Worm (Caenorhabditis elegans) whole organism, L4 larva: ENCODE results near the gene adh-1.

Source experiments
- D1046.2 ChIP-seq: fragments of 200-800 bp; sonication (Bioruptor generic); IDR thresholded peaks from 2 replicates; pipeline ENCODE4 v1.3.6; 2022; ENCODE audit warnings: missing genetic modification characterization, missing compliant biosample characterization
- F10B5.3 ChIP-seq: sonication (generic microtip); optimal IDR thresholded peaks from 2 replicates; lab custom pipeline; 2016; ENCODE audit warnings: mild to moderate bottlenecking, missing genetic modification characterization, missing compliant biosample characterization
- Y105C5A.15 ChIP-seq: fragments of 200-800 bp; sonication (Bioruptor generic); IDR thresholded peaks from 2 replicates; pipeline ENCODE4 v1.3.6; 2022; ENCODE audit warnings: missing genetic modification characterization, missing compliant biosample characterization
- Y48G9A.11 ChIP-seq: fragments of 200-800 bp; sonication (Bioruptor generic); IDR thresholded peaks from 2 replicates; pipeline ENCODE4 v1.3.6; 2022; ENCODE audit warnings: missing genetic modification reagents, missing genetic modification characterization, missing compliant biosample characterization
- Y75B8A.6 ChIP-seq: fragments of 200-800 bp; sonication (Bioruptor generic); IDR thresholded peaks from 2 replicates; pipeline ENCODE4 v1.3.6; 2022; ENCODE audit warnings: missing genetic modification reagents, missing genetic modification characterization, missing compliant biosample characterization
- aha-1 ChIP-seq: fragments of 150-350 bp; peaks from one replicate; lab custom pipeline; 2014; ENCODE audit warnings: missing biosample characterization, missing genetic modification characterization
- aly-2 ChIP-seq: sonication (generic microtip); optimal IDR thresholded peaks from 2 replicates; lab custom pipeline; 2018; ENCODE audit warnings: missing biosample characterization, missing genetic modification characterization
- ama-1 ChIP-seq: fragments of 150-350 bp; optimal IDR thresholded peaks from 2 replicates; lab custom pipeline; 2014; ENCODE audit warnings: inconsistent platforms, mixed read lengths
- ceh-20 ChIP-seq: fragments of 200-800 bp; sonication (Bioruptor generic); IDR thresholded peaks from 2 replicates; pipeline ENCODE4 v1.3.6; 2022; ENCODE audit warnings: missing genetic modification reagents, missing genetic modification characterization, missing compliant biosample characterization
- ceh-28 ChIP-seq: fragments of 150-350 bp; optimal IDR thresholded peaks from 2 replicates; lab custom pipeline; 2014; ENCODE audit warnings: missing biosample characterization, missing genetic modification reagents, missing genetic modification characterization
- ceh-82 ChIP-seq: sonication (generic microtip); optimal IDR thresholded peaks from 2 replicates; lab custom pipeline; 2017; ENCODE audit warnings: missing biosample characterization, missing genetic modification characterization
- ces-1 ChIP-seq: fragments of 150-350 bp; sonication (generic microtip); optimal IDR thresholded peaks from 4 replicates; lab custom pipeline; 2014; ENCODE audit warnings: missing biosample characterization, missing genetic modification reagents, missing genetic modification characterization
- cey-2 ChIP-seq: sonication (generic microtip); optimal IDR thresholded peaks from 3 replicates; lab custom pipeline; 2017; ENCODE audit warnings: missing genetic modification characterization, mild to moderate bottlenecking, missing compliant biosample characterization, antibody characterized with exemption, borderline replicate concordance; ENCODE audit not compliant: insufficient read depth
- daf-12 ChIP-seq: fragments of 150-350 bp; optimal IDR thresholded peaks from 2 replicates; lab custom pipeline; 2014; ENCODE audit warnings: missing biosample characterization, missing genetic modification reagents, missing genetic modification characterization
- daf-16 ChIP-seq, 3 experiments: sonication (generic microtip); optimal IDR thresholded peaks; 2 replicates each; lab custom pipeline; 2016 to 2017; ENCODE audit warnings: missing genetic modification characterization in 3 of 3, missing genetic modification reagents in 3 of 3, mild to moderate bottlenecking in 2 of 3, missing compliant biosample characterization in 2 of 3, missing biosample characterization in 1 of 3, moderate library complexity in 1 of 3
- daf-19 ChIP-seq: fragments of 200-800 bp; sonication (Bioruptor generic); conservative IDR thresholded peaks from 2 replicates; pipeline ENCODE4 v1.3.6; 2022; ENCODE audit warnings: missing genetic modification characterization, missing compliant biosample characterization
- dmd-6 ChIP-seq: fragments of 200-800 bp; sonication (Bioruptor generic); IDR thresholded peaks from 2 replicates; pipeline ENCODE4 v1.3.6; 2022; ENCODE audit warnings: missing genetic modification reagents, missing genetic modification characterization, missing compliant biosample characterization
- dmd-8 ChIP-seq: fragments of 200-800 bp; sonication (Bioruptor generic); IDR thresholded peaks from 2 replicates; pipeline ENCODE4 v1.3.6; 2022; ENCODE audit warnings: missing genetic modification characterization, missing compliant biosample characterization
- duxl-1 ChIP-seq: sonication (generic microtip); optimal IDR thresholded peaks from 2 replicates; lab custom pipeline; 2016; ENCODE audit warnings: mild to moderate bottlenecking, missing genetic modification characterization, moderate library complexity, missing compliant biosample characterization; ENCODE audit not compliant: poor library complexity
- dve-1 ChIP-seq: sonication (generic microtip); optimal IDR thresholded peaks from 2 replicates; lab custom pipeline; 2017; ENCODE audit warnings: antibody characterized with exemption, mild to moderate bottlenecking, missing genetic modification characterization, missing compliant biosample characterization; ENCODE audit not compliant: insufficient read depth
- fkh-10 ChIP-seq: fragments of 150-350 bp; optimal IDR thresholded peaks from 2 replicates; lab custom pipeline; 2014; ENCODE audit warnings: missing biosample characterization, missing genetic modification reagents, missing genetic modification characterization
- gei-8 ChIP-seq: fragments of 200-800 bp; sonication (Bioruptor generic); optimal IDR thresholded peaks from 2 replicates; lab custom pipeline; 2018; ENCODE audit warnings: mild to moderate bottlenecking, missing genetic modification characterization, missing compliant biosample characterization
- hlh-30 ChIP-seq: sonication (generic microtip); optimal IDR thresholded peaks from 2 replicates; lab custom pipeline; 2017; ENCODE audit warnings: antibody characterized with exemption, mild to moderate bottlenecking, missing genetic modification characterization, missing compliant biosample characterization; ENCODE audit not compliant: insufficient read depth
- jun-1 ChIP-seq: fragments of 150-350 bp; optimal IDR thresholded peaks from 2 replicates; lab custom pipeline; 2014; ENCODE audit warnings: missing biosample characterization, missing genetic modification reagents, missing genetic modification characterization
- lin-39 ChIP-seq: fragments of 150-350 bp; optimal IDR thresholded peaks from 2 replicates; lab custom pipeline; 2014; ENCODE audit warnings: missing biosample characterization, missing genetic modification reagents, missing genetic modification characterization
- madf-5 ChIP-seq, 2 experiments: fragments of 200-800 bp; sonication (Bioruptor generic); IDR thresholded peaks; 2 replicates each; pipeline ENCODE4 v1.3.6; 2022; ENCODE audit warnings: missing compliant biosample characterization in 2 of 2, missing genetic modification characterization in 2 of 2
- mdl-1 ChIP-seq, 2 experiments: fragments of 150-350 bp in 1 of 2; sonication (generic microtip) in 1 of 2; optimal IDR thresholded peaks; 2 replicates each; lab custom pipeline; 2014 to 2017; ENCODE audit warnings: missing biosample characterization in 2 of 2, missing genetic modification characterization in 2 of 2
- mep-1 ChIP-seq: fragments of 150-350 bp; sonication (generic microtip); optimal IDR thresholded peaks from 3 replicates; lab custom pipeline; 2014; ENCODE audit warnings: missing biosample characterization, missing genetic modification characterization
- mes-2 ChIP-seq: sonication (generic microtip); optimal IDR thresholded peaks from 2 replicates; lab custom pipeline; 2016; ENCODE audit warnings: missing genotype, mild to moderate bottlenecking, missing genetic modification characterization, missing compliant biosample characterization; ENCODE audit not compliant: poor library complexity, severe bottlenecking
- mxl-2 ChIP-seq: fragments of 200-800 bp; sonication (Bioruptor generic); conservative IDR thresholded peaks from 2 replicates; pipeline ENCODE4 v1.3.6; 2022; ENCODE audit warnings: missing genetic modification reagents, missing genetic modification characterization, missing compliant biosample characterization
- nhr-11 ChIP-seq: fragments of 150-350 bp; optimal IDR thresholded peaks from 2 replicates; lab custom pipeline; 2014; ENCODE audit warnings: missing biosample characterization, missing genetic modification characterization
- nhr-111 ChIP-seq: fragments of 200-800 bp; sonication (Bioruptor generic); optimal IDR thresholded peaks from 2 replicates; lab custom pipeline; 2018; ENCODE audit warnings: mild to moderate bottlenecking, missing genetic modification characterization, missing compliant biosample characterization
- nhr-28 ChIP-seq: fragments of 150-350 bp; optimal IDR thresholded peaks from 2 replicates; lab custom pipeline; 2014; ENCODE audit warnings: missing biosample characterization, missing genetic modification characterization
- nhr-41 ChIP-seq: fragments of 200-800 bp; sonication (Bioruptor generic); IDR thresholded peaks from 2 replicates; pipeline ENCODE4 v1.3.6; 2022; ENCODE audit warnings: missing genetic modification reagents, missing genetic modification characterization, missing compliant biosample characterization
- nhr-76 ChIP-seq: fragments of 150-350 bp; optimal IDR thresholded peaks from 2 replicates; lab custom pipeline; 2014; ENCODE audit warnings: missing biosample characterization, missing genetic modification characterization
- nhr-77 ChIP-seq: fragments of 150-350 bp; optimal IDR thresholded peaks from 2 replicates; lab custom pipeline; 2014; ENCODE audit warnings: missing biosample characterization, missing genetic modification characterization
- php-3 ChIP-seq: fragments of 200-800 bp; sonication (Bioruptor generic); IDR thresholded peaks from 2 replicates; pipeline ENCODE4 v1.3.6; 2022; ENCODE audit warnings: missing genetic modification reagents, missing genetic modification characterization, missing compliant biosample characterization
- pqm-1 ChIP-seq: sonication (generic microtip); optimal IDR thresholded peaks from 2 replicates; lab custom pipeline; 2017; ENCODE audit warnings: missing biosample characterization, missing genetic modification characterization
- rbr-2 ChIP-seq: sonication (generic microtip); optimal IDR thresholded peaks from 2 replicates; lab custom pipeline; 2016; ENCODE audit warnings: missing genotype, missing genetic modification characterization, missing compliant biosample characterization
- sdz-12 ChIP-seq: fragments of 200-800 bp; sonication (Bioruptor generic); optimal IDR thresholded peaks from 2 replicates; lab custom pipeline; 2018; ENCODE audit warnings: mild to moderate bottlenecking, missing genetic modification characterization, missing compliant biosample characterization
- skn-1 ChIP-seq: fragments of 150-350 bp; optimal IDR thresholded peaks from 2 replicates; lab custom pipeline; 2014; ENCODE audit warnings: missing biosample characterization, missing genetic modification characterization
- spr-3 ChIP-seq: fragments of 200-800 bp; sonication (Bioruptor generic); optimal IDR thresholded peaks from 2 replicates; lab custom pipeline; 2018; ENCODE audit warnings: mild to moderate bottlenecking, missing genetic modification characterization, missing compliant biosample characterization
- tag-97 ChIP-seq: fragments of 200-800 bp; sonication (Bioruptor generic); IDR thresholded peaks from 2 replicates; pipeline ENCODE4 v1.3.6; 2022; ENCODE audit warnings: missing genetic modification characterization, missing compliant biosample characterization
- tra-1 ChIP-seq: fragments of 200-800 bp; sonication (Bioruptor generic); IDR thresholded peaks from 2 replicates; pipeline ENCODE4 v1.3.6; 2022; ENCODE audit warnings: missing genetic modification reagents, missing genetic modification characterization, missing compliant biosample characterization
- unc-62 ChIP-seq, 3 experiments: fragments of 150-350 bp in 1 of 3; sonication (generic microtip); optimal IDR thresholded peaks in 2 of 3; peaks in 1 of 3; 1 replicate in 1 of 3; 2 replicates in 2 of 3; lab custom pipeline; 2014 to 2017; ENCODE audit warnings: missing biosample characterization in 3 of 3, missing genetic modification characterization in 3 of 3, missing genetic modification reagents in 3 of 3, missing genotype in 1 of 3
- ztf-7 ChIP-seq: fragments of 150-350 bp; optimal IDR thresholded peaks from 2 replicates; lab custom pipeline; 2014; ENCODE audit warnings: missing biosample characterization, missing genetic modification characterization

Gene adh-1

DNA sequence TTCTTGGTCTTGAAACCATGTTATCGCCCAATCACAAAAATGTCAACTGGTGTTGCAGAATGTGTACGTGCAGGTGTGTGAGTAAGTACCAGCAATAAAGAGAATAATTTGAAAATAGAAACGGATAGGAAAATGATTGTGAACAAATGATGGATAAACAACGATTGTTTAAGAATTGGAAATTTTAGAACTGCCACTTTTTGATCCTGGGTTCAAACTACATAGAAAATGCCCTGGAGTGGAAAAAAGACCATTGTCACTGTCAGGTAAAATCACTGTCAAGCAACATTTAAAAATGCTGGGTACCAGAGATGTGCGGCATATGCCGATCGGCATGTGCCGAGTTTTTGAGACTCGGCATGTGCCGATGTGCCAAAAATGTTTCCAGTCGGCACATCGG, 4.8 kb upstream of the adh-1 start:
- no peak for TF ChIP-seq F10B5.3
- peak; percentile 33 for TF ChIP-seq nhr-28 (tag; lab: Kevin White, UChicago)
- peak in 1 of 2 experiments; percentile 7 for TF ChIP-seq mdl-1 (tag; optimal IDR thresholded peaks at IDR 0.05; lab: Kevin White, UChicago)
- peak in 1 of 2 experiments; percentile 92 for TF ChIP-seq unc-62 (GFP tag; optimal IDR thresholded peaks at IDR 0.05 in 1 of 2; lab: Kevin White, UChicago)
- no peak for TF ChIP-seq unc-62 (tag; optimal IDR thresholded peaks at IDR 0.05; lab: Kevin White, UChicago)
- TF ChIP-seq, all 104 proteins: peak for 3

DNA sequence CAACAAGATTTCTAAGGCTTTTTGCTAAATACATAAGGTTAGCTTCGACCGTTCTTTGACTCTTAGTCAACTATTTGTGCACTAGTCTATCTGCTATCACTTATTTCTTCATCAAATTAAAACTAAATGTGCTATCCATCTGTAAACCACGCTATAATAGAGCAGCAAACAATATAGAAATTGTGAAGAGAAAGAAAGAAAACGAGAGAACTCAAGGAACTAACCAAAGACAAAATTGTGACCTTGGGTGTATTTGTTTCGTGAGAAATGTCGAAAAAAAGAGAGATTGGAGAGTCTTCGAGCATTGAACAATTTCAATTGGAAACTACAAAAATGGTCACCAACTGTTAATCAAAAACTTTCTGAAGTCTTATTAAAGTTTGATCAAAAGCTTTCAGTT, 3.0 kb upstream of the adh-1 start:
- TF ChIP-seq aly-2 (tag; lab: Kevin White, UChicago) (no peak), ceh-20 (GFP tag; lab: Robert Waterston, UW) (no peak), aha-1 (tag; lab: Kevin White, UChicago) (no peak), mdl-1 (tag; optimal IDR thresholded peaks at IDR 0.05; lab: Kevin White, UChicago) (peak in 1 of 2 experiments; percentile 56), madf-5 (GFP tag; IDR thresholded peaks at IDR 0.05; lab: Robert Waterston, UW) (no peak), dve-1 (tag; lab: Kevin White, UChicago) (peak; percentile 77), mep-1 (peak; percentile 28), daf-19 (GFP tag; lab: Robert Waterston, UW) (no peak), nhr-28 (tag; lab: Kevin White, UChicago) (peak; percentile 84), hlh-30 (peak; percentile 18), nhr-41 (GFP tag; lab: Robert Waterston, UW) (no peak), nhr-77 (tag; lab: Kevin White, UChicago) (peak; percentile 80), duxl-1 (no peak), rbr-2 (tag; lab: Kevin White, UChicago) (no peak), ama-1 (lab: Kevin White, UChicago) (no peak), pqm-1 (tag; lab: Kevin White, UChicago) (peak; percentile 29), sdz-12 (GFP tag; lab: Kevin White, UChicago) (no peak), dmd-6 (peak; percentile 83), daf-16 (GFP tag; optimal IDR thresholded peaks at IDR 0.05; lab: Kevin White, UChicago) (no peak), daf-16 (tag; optimal IDR thresholded peaks at IDR 0.05; lab: Kevin White, UChicago) (peak; percentile 82)

DNA sequence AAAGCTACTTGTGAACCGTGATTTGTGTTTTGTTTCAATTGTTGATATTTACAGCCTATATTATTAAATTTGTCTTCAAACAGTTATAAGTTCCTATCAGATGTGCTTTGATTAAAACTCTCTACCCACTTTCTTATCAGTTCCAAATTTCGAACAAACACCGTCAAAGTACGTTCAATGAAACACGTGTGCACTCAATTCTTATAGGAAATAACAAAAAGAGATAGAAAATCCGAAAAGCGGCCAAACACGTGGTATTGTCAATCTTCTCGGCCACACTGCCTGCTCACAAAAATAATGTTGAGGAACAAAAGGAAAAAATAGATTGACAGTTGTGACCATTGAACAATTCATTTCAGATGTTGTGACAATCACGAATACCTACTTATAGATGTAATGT, 2.1 kb upstream of the adh-1 start:
- TF ChIP-seq dmd-8 (GFP tag; lab: Robert Waterston, UW) (no peak), mes-2 (tag; lab: Kevin White, UChicago) (peak; percentile 32), fkh-10 (GFP tag; lab: Kevin White, UChicago) (no peak), nhr-111 (no peak), nhr-77 (tag; lab: Kevin White, UChicago) (peak; percentile 81), Y48G9A.11 (GFP tag; lab: Robert Waterston, UW) (no peak), ceh-28 (tag; lab: Kevin White, UChicago) (no peak), nhr-76 (tag; lab: Kevin White, UChicago) (peak; percentile 6), tag-97 (no peak), daf-12 (tag; lab: Kevin White, UChicago) (no peak), skn-1 (tag; lab: Kevin White, UChicago) (no peak), mep-1 (peak; percentile 25), php-3 (GFP tag; lab: Robert Waterston, UW) (no peak), dmd-6 (peak; percentile 88), tra-1 (0 out of 2 replicates have a peak, but pooled peaks have one; percentile 28), nhr-11 (peak; percentile 46), cey-2 (tag; lab: Kevin White, UChicago) (no peak), D1046.2 (GFP tag; lab: Robert Waterston, UW) (no peak), gei-8 (GFP tag; lab: Kevin White, UChicago) (no peak), ztf-7 (no peak), unc-62 (GFP tag; optimal IDR thresholded peaks at IDR 0.05 in 1 of 2; lab: Kevin White, UChicago) (peak in 1 of 2 experiments; percentile 94), unc-62 (tag; optimal IDR thresholded peaks at IDR 0.05; lab: Kevin White, UChicago) (no peak), ceh-82 (no peak), ces-1 (GFP tag; lab: Kevin White, UChicago) (no peak), ama-1 (lab: Kevin White, UChicago) (no peak), dve-1 (tag; lab: Kevin White, UChicago) (peak; percentile 98), Y105C5A.15 (no peak), pqm-1 (tag; lab: Kevin White, UChicago) (peak; percentile 61), jun-1 (tag; lab: Kevin White, UChicago) (no peak), lin-39 (no peak), madf-5 (GFP tag; IDR thresholded peaks at IDR 0.05; lab: Robert Waterston, UW) (no peak), spr-3 (GFP tag; lab: Kevin White, UChicago) (no peak), mxl-2 (GFP tag; lab: Robert Waterston, UW) (no peak), Y75B8A.6 (no peak)
